Fruit fly (Drosophila melanogaster) whole organism, embryonic: ENCODE data around the gene CG46458.

Source experiments
- CG4424 ChIP-seq: fragments of 200-800 bp; sonication (Bioruptor generic); optimal IDR thresholded peaks from 3 replicates; lab custom pipeline; 2016; ENCODE audit warnings: missing biosample characterization, missing genetic modification characterization
- schlank ChIP-seq: fragments of 200-800 bp; sonication (Bioruptor generic); optimal IDR thresholded peaks from 2 replicates; lab custom pipeline; 2018; ENCODE audit warnings: missing biosample characterization, mild to moderate bottlenecking, missing genetic modification characterization

- TF ChIP-seq schlank (no peak), CG4424 (GFP tag; lab: Kevin White, UChicago) (no peak)
Observed at dm6 chr3R:6966557-6967093, 8.5 kb upstream of the CG46458 start.
